Fruit fly (Drosophila melanogaster) whole organism, wandering third instar larva: Measurements from ENCODE around the gene Frmd5.

Experiments
- Abd-B ChIP-seq: fragments of >200 bp; optimal IDR thresholded peaks from 2 replicates; lab custom pipeline; 2017; ENCODE audit warnings: missing biosample characterization, missing genetic modification characterization
- CG32264 ChIP-seq: fragments of 200-800 bp; sonication (Bioruptor generic); optimal IDR thresholded peaks from 2 replicates; lab custom pipeline; 2016; ENCODE audit warnings: missing biosample characterization, missing genetic modification characterization
- CG9705 ChIP-seq: fragments of 200-800 bp; sonication (Bioruptor generic); optimal IDR thresholded peaks from 2 replicates; lab custom pipeline; 2018; ENCODE audit warnings: missing biosample characterization, mild to moderate bottlenecking, missing genetic modification characterization
- CrebA ChIP-seq: fragments of 200-800 bp; sonication (Bioruptor generic); optimal IDR thresholded peaks from 2 replicates; lab custom pipeline; 2016; ENCODE audit warnings: missing biosample characterization, mild to moderate bottlenecking, missing genetic modification characterization, borderline replicate concordance
- Dfd ChIP-seq: fragments of >200 bp; optimal IDR thresholded peaks from 2 replicates; lab custom pipeline; 2017; ENCODE audit warnings: missing biosample characterization, missing genetic modification characterization
- Dif ChIP-seq: fragments of 200-275, 200-300 bp; sonication (Bioruptor generic); optimal IDR thresholded peaks from 2 replicates; lab custom pipeline; 2018; ENCODE audit warnings: missing biosample characterization, missing genetic modification characterization; ENCODE audit not compliant: partially characterized antibody
- GATAd ChIP-seq: sonication (Bioruptor generic); optimal IDR thresholded peaks from 2 replicates; lab custom pipeline; 2016; ENCODE audit warnings: missing biosample characterization, missing genetic modification characterization
- HLH106 ChIP-seq: fragments of 200-800 bp; optimal IDR thresholded peaks from 3 replicates; lab custom pipeline; 2019; ENCODE audit warnings: missing biosample characterization, mild to moderate bottlenecking, missing genetic modification characterization, moderate library complexity
- Hnf4 ChIP-seq: fragments of 200-800 bp; sonication (Bioruptor generic); optimal IDR thresholded peaks from 2 replicates; lab custom pipeline; 2016; ENCODE audit warnings: missing biosample characterization, mild to moderate bottlenecking, missing genetic modification characterization
- Hr78 ChIP-seq: fragments of >200 bp; optimal IDR thresholded peaks from 2 replicates; lab custom pipeline; 2017; ENCODE audit warnings: missing biosample characterization, missing genetic modification characterization
- Hr83 ChIP-seq: fragments of 200-300 bp; sonication (Bioruptor generic); optimal IDR thresholded peaks from 2 replicates; lab custom pipeline; 2016; ENCODE audit warnings: missing biosample characterization, mild to moderate bottlenecking, missing genetic modification characterization, moderate library complexity; ENCODE audit not compliant: poor library complexity, severe bottlenecking
- Jra ChIP-seq: sonication (Bioruptor generic); optimal IDR thresholded peaks from 2 replicates; lab custom pipeline; 2016; ENCODE audit warnings: missing biosample characterization, missing genetic modification characterization
- Mio ChIP-seq: sonication (Bioruptor generic); optimal IDR thresholded peaks from 2 replicates; lab custom pipeline; 2016; ENCODE audit warnings: missing biosample characterization, missing genetic modification characterization
- Myc ChIP-seq: fragments of >200 bp; optimal IDR thresholded peaks from 2 replicates; lab custom pipeline; 2017
- N ChIP-seq: fragments of >200 bp; optimal IDR thresholded peaks from 2 replicates; lab custom pipeline; 2018; ENCODE audit warnings: missing biosample characterization, missing external identifiers, missing genetic modification characterization
- OdsH ChIP-seq: fragments of 200-800 bp; sonication (Bioruptor generic); optimal IDR thresholded peaks from 2 replicates; lab custom pipeline; 2016; ENCODE audit warnings: missing biosample characterization, mild to moderate bottlenecking, missing genetic modification characterization
- Rel ChIP-seq, 2 experiments: fragments of 200-800 bp; sonication (Bioruptor generic) in 1 of 2; optimal IDR thresholded peaks; 2 replicates in 1 of 2; 3 replicates in 1 of 2; lab custom pipeline; 2016 to 2019; ENCODE audit warnings: mild to moderate bottlenecking in 2 of 2, missing biosample characterization in 2 of 2, missing genetic modification characterization in 2 of 2, moderate library complexity in 1 of 2
- Sp1 ChIP-seq: fragments of 200-800 bp; sonication (Bioruptor generic); optimal IDR thresholded peaks from 3 replicates; lab custom pipeline; 2019; ENCODE audit warnings: missing biosample characterization, mild to moderate bottlenecking, missing genetic modification characterization, moderate library complexity
- Vsx2 ChIP-seq: fragments of 200-300, 225-300 bp; sonication (Bioruptor generic); optimal IDR thresholded peaks from 2 replicates; lab custom pipeline; 2018; ENCODE audit warnings: missing biosample characterization, missing genetic modification characterization; ENCODE audit not compliant: partially characterized antibody
- br ChIP-seq: fragments of 200-800 bp; sonication (Bioruptor generic); optimal IDR thresholded peaks from 2 replicates; lab custom pipeline; 2016; ENCODE audit warnings: missing biosample characterization, missing genetic modification characterization
- brk ChIP-seq: fragments of 200-800 bp; sonication (Bioruptor generic); optimal IDR thresholded peaks from 2 replicates; lab custom pipeline; 2016; ENCODE audit warnings: missing biosample characterization, mild to moderate bottlenecking, missing genetic modification characterization
- dl ChIP-seq, 2 experiments: fragments of 175-275, 200-275 bp in 1 of 2; fragments of 200-275 bp in 1 of 2; sonication (Bioruptor generic); optimal IDR thresholded peaks; lab custom pipeline; 2018; ENCODE audit warnings: mild to moderate bottlenecking in 2 of 2, missing biosample characterization in 2 of 2, missing genetic modification characterization in 2 of 2, moderate library complexity in 2 of 2; ENCODE audit not compliant: partially characterized antibody in 2 of 2, insufficient read depth in 1 of 2
- dmrt93B ChIP-seq: fragments of 200-800 bp; sonication (Bioruptor generic); optimal IDR thresholded peaks from 2 replicates; lab custom pipeline; 2018; ENCODE audit warnings: missing biosample characterization, mild to moderate bottlenecking, missing genetic modification characterization
- dsf ChIP-seq: sonication (Bioruptor generic); optimal IDR thresholded peaks from 2 replicates; lab custom pipeline; 2016; ENCODE audit warnings: missing biosample characterization, missing genetic modification characterization, borderline replicate concordance
- ey ChIP-seq: fragments of 200-800 bp; sonication (Bioruptor generic); optimal IDR thresholded peaks from 2 replicates; lab custom pipeline; 2016; ENCODE audit warnings: missing biosample characterization, missing genetic modification characterization
- foxo ChIP-seq, 2 experiments: fragments of 200-800 bp; sonication (Bioruptor generic); optimal IDR thresholded peaks; 2 replicates in 1 of 2; 3 replicates in 1 of 2; lab custom pipeline; 2016 to 2017; ENCODE audit warnings: missing biosample characterization in 2 of 2, missing genetic modification characterization in 2 of 2
- fru ChIP-seq: fragments of 200-800 bp; sonication (Bioruptor generic); optimal IDR thresholded peaks from 3 replicates; lab custom pipeline; 2016; ENCODE audit warnings: missing biosample characterization, mild to moderate bottlenecking, missing genetic modification characterization
- h ChIP-seq: fragments of 200-800 bp; sonication (Bioruptor generic); optimal IDR thresholded peaks from 3 replicates; lab custom pipeline; 2016; ENCODE audit warnings: missing biosample characterization, mild to moderate bottlenecking, missing genetic modification characterization
- jim ChIP-seq: fragments of 175-275, 200-325 bp; sonication (Bioruptor generic); optimal IDR thresholded peaks from 2 replicates; lab custom pipeline; 2016; ENCODE audit warnings: missing biosample characterization, mild to moderate bottlenecking, missing genetic modification characterization
- lola ChIP-seq: fragments of >200 bp; optimal IDR thresholded peaks from 2 replicates; lab custom pipeline; 2017; ENCODE audit warnings: missing biosample characterization, missing genetic modification characterization
- pan ChIP-seq: fragments of >200 bp; optimal IDR thresholded peaks from 2 replicates; lab custom pipeline; 2017
- psq ChIP-seq: fragments of 200-800 bp; sonication (Bioruptor generic); optimal IDR thresholded peaks from 3 replicates; lab custom pipeline; 2017; ENCODE audit warnings: missing biosample characterization, mild to moderate bottlenecking, missing genetic modification characterization, moderate library complexity
- rgr ChIP-seq: fragments of 200-800 bp; sonication (Bioruptor generic); optimal IDR thresholded peaks from 3 replicates; lab custom pipeline; 2016; ENCODE audit warnings: missing biosample characterization, mild to moderate bottlenecking, missing genetic modification characterization
- sage ChIP-seq: fragments of 200-800 bp; sonication (Bioruptor generic); optimal IDR thresholded peaks from 2 replicates; lab custom pipeline; 2016; ENCODE audit warnings: missing biosample characterization, mild to moderate bottlenecking, missing genetic modification characterization
- sv ChIP-seq: fragments of 200-800 bp; sonication (Bioruptor generic); optimal IDR thresholded peaks from 3 replicates; lab custom pipeline; 2016; ENCODE audit warnings: missing biosample characterization, missing genetic modification characterization
- tai ChIP-seq: sonication (Bioruptor generic); optimal IDR thresholded peaks from 2 replicates; lab custom pipeline; 2016; ENCODE audit warnings: missing biosample characterization, missing genetic modification characterization
- usp ChIP-seq: fragments of >200 bp; optimal IDR thresholded peaks from 2 replicates; lab custom pipeline; 2017; ENCODE audit warnings: missing biosample characterization, missing genetic modification characterization
- woc ChIP-seq: sonication (Bioruptor generic); optimal IDR thresholded peaks from 2 replicates; lab custom pipeline; 2016; ENCODE audit warnings: missing biosample characterization, mild to moderate bottlenecking, missing genetic modification characterization

Frmd5 gene

dm6 chr2L:10386824-10387223, 42.6 kb downstream of the Frmd5 start:
- TF ChIP-seq Dfd (GFP tag; lab: Kevin White, UChicago) (no peak), tai (no peak), jim (GFP tag; lab: Kevin White, UChicago) (no peak), Dif (GFP tag; lab: Kevin White, UChicago) (no peak), rgr (no peak), h (GFP tag; lab: Kevin White, UChicago) (no peak), dsf (GFP tag; lab: Kevin White, UChicago) (no peak), sage (GFP tag; lab: Kevin White, UChicago) (no peak), OdsH (GFP tag; lab: Kevin White, UChicago) (no peak), psq (GFP tag; lab: Kevin White, UChicago) (no peak), lola (no peak), brk (GFP tag; lab: Kevin White, UChicago) (no peak), dl (GFP tag; optimal IDR thresholded peaks at IDR 0.05; lab: Kevin White, UChicago; ENCODE audit: insufficient read depth in 1 of 2, partially characterized antibody in 2 of 2) (no peak), Vsx2 (GFP tag; lab: Kevin White, UChicago) (no peak), dmrt93B (GFP tag; lab: Kevin White, UChicago) (no peak)
- TF ChIP-seq, all 38 proteins: peak for 0

- peak; percentile 55 for TF ChIP-seq rgr
- TF ChIP-seq Hr83: no peak
- TF ChIP-seq Mio (GFP tag; lab: Kevin White, UChicago): no peak
- peak in 1 of 2 experiments; percentile 24 for TF ChIP-seq foxo (GFP tag; optimal IDR thresholded peaks at IDR 0.05; lab: Kevin White, UChicago)
- no peak for TF ChIP-seq br
- TF ChIP-seq Hr78 (GFP tag; lab: Kevin White, UChicago): no peak
- no peak for TF ChIP-seq GATAd (GFP tag; lab: Kevin White, UChicago)
- TF ChIP-seq pan: no peak
- TF ChIP-seq dl (GFP tag; optimal IDR thresholded peaks at IDR 0.05; lab: Kevin White, UChicago; ENCODE audit: insufficient read depth in 1 of 2, partially characterized antibody in 2 of 2): no peak
- TF ChIP-seq tai: no peak
- TF ChIP-seq psq (GFP tag; lab: Kevin White, UChicago): peak; percentile 8
- no peak for TF ChIP-seq usp (GFP tag; lab: Kevin White, UChicago)
- TF ChIP-seq sv (GFP tag; lab: Kevin White, UChicago): peak; percentile 15
- TF ChIP-seq Vsx2 (GFP tag; lab: Kevin White, UChicago): no peak
- TF ChIP-seq OdsH (GFP tag; lab: Kevin White, UChicago): no peak
- TF ChIP-seq woc: peak; percentile 64
- TF ChIP-seq CG9705 (GFP tag; lab: Kevin White, UChicago): peak; percentile 12
- no peak for TF ChIP-seq Abd-B (GFP tag; lab: Kevin White, UChicago)
- peak; percentile 33 for TF ChIP-seq ey
- TF ChIP-seq dsf (GFP tag; lab: Kevin White, UChicago): no peak
- TF ChIP-seq fru (GFP tag; lab: Kevin White, UChicago): peak; percentile 39
- TF ChIP-seq brk (GFP tag; lab: Kevin White, UChicago): no peak
- TF ChIP-seq Sp1: peak; percentile 47
- no peak for TF ChIP-seq CrebA (GFP tag; lab: Kevin White, UChicago)
- peak; percentile 69 for TF ChIP-seq lola
- peak; percentile 52 for TF ChIP-seq Hnf4 (GFP tag; lab: Kevin White, UChicago)
- TF ChIP-seq Dif (GFP tag; lab: Kevin White, UChicago): no peak
- peak; percentile 31 for TF ChIP-seq sage (GFP tag; lab: Kevin White, UChicago)
- no peak for TF ChIP-seq Rel (GFP tag; optimal IDR thresholded peaks at IDR 0.05; lab: Kevin White, UChicago)
- TF ChIP-seq Rel (tag; optimal IDR thresholded peaks at IDR 0.05; lab: Kevin White, UChicago): peak; percentile 39
- peak; percentile 56 for TF ChIP-seq h (GFP tag; lab: Kevin White, UChicago)
- TF ChIP-seq Dfd (GFP tag; lab: Kevin White, UChicago): no peak
- TF ChIP-seq CG32264 (GFP tag; lab: Kevin White, UChicago): no peak
- no peak for TF ChIP-seq jim (GFP tag; lab: Kevin White, UChicago)
- peak; percentile 56 for TF ChIP-seq Jra (GFP tag; lab: Kevin White, UChicago)
- TF ChIP-seq HLH106 (tag; lab: Kevin White, UChicago): peak; percentile 61
- peak; percentile 94 for TF ChIP-seq N (GFP tag; lab: Kevin White, UChicago)
- TF ChIP-seq dmrt93B (GFP tag; lab: Kevin White, UChicago): no peak
- no peak for TF ChIP-seq Myc (lab: Kevin White, UChicago)
These were observed 43.9 kb downstream of the Frmd5 start, which contains the start of gene da for dm6 chr2L:10387869-10388726. da (plus strand) TSS chr2L:10388105.
